Fruit fly (Drosophila melanogaster) whole organism, embryonic: ENCODE measurements around the gene lectin-37Da.

Experiments
- Blimp-1 ChIP-seq: fragments of 200-800 bp; sonication (Bioruptor generic); optimal IDR thresholded peaks from 3 replicates; lab custom pipeline; 2018; ENCODE audit warnings: missing biosample characterization, missing genetic modification characterization, mild to moderate bottlenecking, moderate library complexity, missing genetic modification reagents
- CG10462 ChIP-seq: fragments of 200-800 bp; sonication (Bioruptor generic); optimal IDR thresholded peaks from 2 replicates; lab custom pipeline; 2016; ENCODE audit warnings: missing biosample characterization, missing genetic modification characterization
- CG11247 ChIP-seq: fragments of 200-800 bp; sonication (Bioruptor generic); IDR thresholded peaks from 2 replicates; pipeline ENCODE4 v1.3.6; 2022; ENCODE audit warnings: missing biosample characterization, missing genetic modification characterization
- CG11695 ChIP-seq: fragments of 200-800 bp; sonication (Bioruptor generic); IDR thresholded peaks from 3 replicates; pipeline ENCODE4 v1.3.6; 2022; ENCODE audit warnings: missing biosample characterization, missing genetic modification characterization
- CG1233 ChIP-seq: fragments of 200-800 bp; sonication (Bioruptor generic); optimal IDR thresholded peaks from 4 replicates; lab custom pipeline; 2018; ENCODE audit warnings: missing biosample characterization, mild to moderate bottlenecking, missing genetic modification characterization
- CG12744 ChIP-seq: fragments of 200-800 bp; sonication (Bioruptor generic); optimal IDR thresholded peaks from 2 replicates; lab custom pipeline; 2016; ENCODE audit warnings: missing biosample characterization, missing genetic modification characterization
- CG14667 ChIP-seq: fragments of 200-800 bp; sonication (Bioruptor generic); IDR thresholded peaks from 2 replicates; pipeline ENCODE4 v1.3.6; 2022; ENCODE audit warnings: missing biosample characterization, missing genetic modification characterization
- CG14860 ChIP-seq: fragments of 200-800 bp; sonication (Bioruptor generic); IDR thresholded peaks from 3 replicates; pipeline ENCODE4 v1.3.6; 2022; ENCODE audit warnings: missing biosample characterization, missing genetic modification characterization; ENCODE audit not compliant: partially characterized antibody
- CG15073 ChIP-seq: fragments of 200-800 bp; sonication (Bioruptor generic); optimal IDR thresholded peaks from 2 replicates; lab custom pipeline; 2016; ENCODE audit warnings: missing biosample characterization, missing genetic modification characterization
- CG16813 ChIP-seq: fragments of 200-800 bp; sonication (Bioruptor generic); IDR thresholded peaks from 3 replicates; pipeline ENCODE4 v1.3.6; 2022; ENCODE audit warnings: missing biosample characterization, missing genetic modification characterization; ENCODE audit not compliant: partially characterized antibody
- CG18599 ChIP-seq: fragments of 200-800 bp; sonication (Bioruptor generic); optimal IDR thresholded peaks from 3 replicates; lab custom pipeline; 2017; ENCODE audit warnings: missing biosample characterization, missing genetic modification characterization, mild to moderate bottlenecking, moderate library complexity, missing genetic modification reagents
- CG2120 ChIP-seq: fragments of 200-800 bp; sonication (Bioruptor generic); optimal IDR thresholded peaks from 3 replicates; lab custom pipeline; 2016; ENCODE audit warnings: missing biosample characterization, missing genetic modification characterization
- CG2129 ChIP-seq: fragments of 200-800 bp; sonication (Bioruptor generic); IDR thresholded peaks from 2 replicates; pipeline ENCODE4 v1.3.6; 2022; ENCODE audit warnings: missing biosample characterization, missing genetic modification characterization; ENCODE audit not compliant: partially characterized antibody
- CG2712 ChIP-seq: fragments of 200-800 bp; optimal IDR thresholded peaks from 3 replicates; lab custom pipeline; 2019; ENCODE audit warnings: missing biosample characterization, mild to moderate bottlenecking, missing genetic modification characterization, moderate library complexity
- CG31365 ChIP-seq: fragments of 200-800 bp; sonication (Bioruptor generic); optimal IDR thresholded peaks from 2 replicates; lab custom pipeline; 2018; ENCODE audit warnings: missing biosample characterization, mild to moderate bottlenecking, missing genetic modification characterization
- CG3407 ChIP-seq: fragments of 200-800 bp; sonication (Bioruptor generic); optimal IDR thresholded peaks from 2 replicates; lab custom pipeline; 2018; ENCODE audit warnings: missing biosample characterization, mild to moderate bottlenecking, missing genetic modification characterization
- CG4404 ChIP-seq: fragments of 200-800 bp; sonication (Bioruptor generic); IDR thresholded peaks from 2 replicates; pipeline ENCODE4 v1.3.6; 2022; ENCODE audit warnings: missing biosample characterization, missing genetic modification characterization
- CG4424 ChIP-seq: fragments of 200-800 bp; sonication (Bioruptor generic); optimal IDR thresholded peaks from 3 replicates; lab custom pipeline; 2016; ENCODE audit warnings: missing biosample characterization, missing genetic modification characterization
- CG6254 ChIP-seq: fragments of 200-800 bp; sonication (Bioruptor generic); optimal IDR thresholded peaks from 3 replicates; lab custom pipeline; 2017; ENCODE audit warnings: mild to moderate bottlenecking, missing biosample characterization, missing genetic modification reagents, missing genetic modification characterization
- CG6765 ChIP-seq: fragments of 200-800 bp; sonication (Bioruptor generic); optimal IDR thresholded peaks from 3 replicates; lab custom pipeline; 2017; ENCODE audit warnings: missing biosample characterization, mild to moderate bottlenecking, missing genetic modification characterization
- CG7745 ChIP-seq: fragments of 200-800 bp; sonication (Bioruptor generic); optimal IDR thresholded peaks from 2 replicates; lab custom pipeline; 2018; ENCODE audit warnings: missing biosample characterization, mild to moderate bottlenecking, missing genetic modification characterization, moderate library complexity
- CG9817 ChIP-seq: fragments of 200-800 bp; sonication (Bioruptor generic); optimal IDR thresholded peaks from 2 replicates; lab custom pipeline; 2018; ENCODE audit warnings: missing biosample characterization, mild to moderate bottlenecking, missing genetic modification characterization, moderate library complexity
- CTCF ChIP-seq: fragments of 200-800 bp; sonication (Bioruptor generic); optimal IDR thresholded peaks from 2 replicates; lab custom pipeline; 2017; ENCODE audit warnings: missing biosample characterization, mild to moderate bottlenecking, missing genetic modification characterization, moderate library complexity
- D19A ChIP-seq: fragments of 200-800 bp; optimal IDR thresholded peaks from 3 replicates; lab custom pipeline; 2019; ENCODE audit warnings: missing biosample characterization, mild to moderate bottlenecking, missing genetic modification characterization, moderate library complexity
- Dip3 ChIP-seq: fragments of 200-800 bp; sonication (Bioruptor generic); optimal IDR thresholded peaks from 3 replicates; lab custom pipeline; 2016; ENCODE audit warnings: missing biosample characterization, missing genetic modification characterization
- Fer1 ChIP-seq: fragments of 200-800 bp; sonication (Bioruptor generic); optimal IDR thresholded peaks from 2 replicates; lab custom pipeline; 2017; ENCODE audit warnings: missing biosample characterization, mild to moderate bottlenecking, missing genetic modification characterization
- Hey ChIP-seq: fragments of 200-800 bp; sonication (Bioruptor generic); optimal IDR thresholded peaks from 3 replicates; lab custom pipeline; 2018; ENCODE audit warnings: missing biosample characterization, mild to moderate bottlenecking, missing genetic modification characterization
- HmgZ ChIP-seq: fragments of 200-800 bp; sonication (Bioruptor generic); optimal IDR thresholded peaks from 2 replicates; lab custom pipeline; 2018; ENCODE audit warnings: missing biosample characterization, mild to moderate bottlenecking, missing genetic modification characterization
- Hmx ChIP-seq: fragments of 200-800 bp; sonication (Bioruptor generic); optimal IDR thresholded peaks from 2 replicates; lab custom pipeline; 2016; ENCODE audit warnings: missing biosample characterization, missing genetic modification characterization
- Lhr ChIP-seq: fragments of 200-800 bp; sonication (Bioruptor generic); optimal IDR thresholded peaks from 3 replicates; lab custom pipeline; 2017; ENCODE audit warnings: mild to moderate bottlenecking, missing biosample characterization, missing genetic modification reagents, missing genetic modification characterization
- MBD-R2 ChIP-seq: fragments of 200-800 bp; sonication (Bioruptor generic); IDR thresholded peaks from 2 replicates; pipeline ENCODE4 v1.3.6; 2022; ENCODE audit warnings: missing biosample characterization, missing genetic modification characterization
- Med ChIP-seq: fragments of 200-800 bp; sonication (Bioruptor generic); peaks from one replicate; lab custom pipeline; 2016; ENCODE audit warnings: missing biosample characterization, missing genetic modification characterization, mild to moderate bottlenecking, inconsistent platforms, moderate library complexity
- Opbp ChIP-seq: fragments of 200-800 bp; sonication (Bioruptor generic); IDR thresholded peaks from 3 replicates; pipeline ENCODE4 v1.3.6; 2022; ENCODE audit warnings: missing biosample characterization, missing genetic modification characterization; ENCODE audit not compliant: partially characterized antibody
- Rx ChIP-seq: fragments of 200-800 bp; sonication (Bioruptor generic); IDR thresholded peaks from 2 replicates; pipeline ENCODE4 v1.3.6; 2022; ENCODE audit warnings: missing biosample characterization, missing genetic modification characterization
- aop ChIP-seq: fragments of 200-800 bp; sonication (Bioruptor generic); IDR thresholded peaks from 2 replicates; pipeline ENCODE4 v1.3.6; 2022; ENCODE audit warnings: missing biosample characterization, missing genetic modification characterization
- ase ChIP-seq: fragments of 200-800 bp; sonication (Bioruptor generic); IDR thresholded peaks from 3 replicates; pipeline ENCODE4 v1.3.6; 2022; ENCODE audit warnings: missing biosample characterization, missing genetic modification characterization
- bsh ChIP-seq, 2 experiments: fragments of 200-800 bp; sonication (Bioruptor generic); optimal IDR thresholded peaks; 2 replicates each; lab custom pipeline; 2017 to 2018; ENCODE audit warnings: mild to moderate bottlenecking in 2 of 2, missing biosample characterization in 2 of 2, missing genetic modification characterization in 2 of 2, moderate library complexity in 1 of 2
- btn ChIP-seq: fragments of 200-800 bp; sonication (Bioruptor generic); optimal IDR thresholded peaks from 2 replicates; lab custom pipeline; 2016; ENCODE audit warnings: missing biosample characterization, missing genetic modification characterization
- chm ChIP-seq: fragments of 200-800 bp; sonication (Bioruptor generic); IDR thresholded peaks from 2 replicates; pipeline ENCODE4 v1.3.6; 2022; ENCODE audit warnings: missing biosample characterization, missing genetic modification characterization
- dmrt99B ChIP-seq: fragments of 200-800 bp; sonication (Bioruptor generic); optimal IDR thresholded peaks from 2 replicates; lab custom pipeline; 2018; ENCODE audit warnings: missing biosample characterization, mild to moderate bottlenecking, missing genetic modification characterization, moderate library complexity
- emc ChIP-seq: fragments of 200-800 bp; sonication (Bioruptor generic); optimal IDR thresholded peaks from 2 replicates; lab custom pipeline; 2016; ENCODE audit warnings: missing biosample characterization, missing genetic modification characterization
- maf-S ChIP-seq: fragments of 200-800 bp; sonication (Bioruptor generic); optimal IDR thresholded peaks from 2 replicates; lab custom pipeline; 2016; ENCODE audit warnings: missing biosample characterization, missing genetic modification characterization
- nom ChIP-seq: fragments of 200-800 bp; sonication (Bioruptor generic); optimal IDR thresholded peaks from 2 replicates; lab custom pipeline; 2017; ENCODE audit warnings: missing biosample characterization, missing genetic modification characterization, mild to moderate bottlenecking, moderate library complexity, missing genetic modification reagents
- pnt ChIP-seq: fragments of 200-800 bp; sonication (Bioruptor generic); optimal IDR thresholded peaks from 3 replicates; lab custom pipeline; 2016; ENCODE audit warnings: missing biosample characterization, missing genetic modification characterization
- row ChIP-seq: fragments of 200-800 bp; sonication (Bioruptor generic); IDR thresholded peaks from 3 replicates; pipeline ENCODE4 v1.3.6; 2022; ENCODE audit warnings: missing biosample characterization, missing genetic modification characterization
- shn ChIP-seq: fragments of 200-800 bp; sonication (Bioruptor generic); optimal IDR thresholded peaks from 3 replicates; lab custom pipeline; 2016; ENCODE audit warnings: missing biosample characterization, missing genetic modification characterization
- sima ChIP-seq: fragments of 200-800 bp; sonication (Bioruptor generic); optimal IDR thresholded peaks from 2 replicates; lab custom pipeline; 2016; ENCODE audit warnings: missing biosample characterization, missing genetic modification characterization
- stc ChIP-seq: fragments of 200-800 bp; sonication (Bioruptor generic); IDR thresholded peaks from 2 replicates; pipeline ENCODE4 v1.3.6; 2022; ENCODE audit warnings: missing biosample characterization, missing genetic modification characterization
- tio ChIP-seq: fragments of 200-800 bp; sonication (Bioruptor generic); optimal IDR thresholded peaks from 2 replicates; lab custom pipeline; 2017; ENCODE audit warnings: missing biosample characterization, missing genetic modification characterization, inconsistent platforms
- toy ChIP-seq: fragments of 200-800 bp; sonication (Bioruptor generic); IDR thresholded peaks from 2 replicates; pipeline ENCODE4 v1.3.6; 2022; ENCODE audit warnings: missing biosample characterization, missing genetic modification characterization
- tup ChIP-seq: fragments of 200-800 bp; sonication (Bioruptor generic); optimal IDR thresholded peaks from 2 replicates; lab custom pipeline; 2016; ENCODE audit warnings: missing biosample characterization, mild to moderate bottlenecking, missing genetic modification characterization, moderate library complexity
- zen ChIP-seq: fragments of 200-800 bp; sonication (Bioruptor generic); optimal IDR thresholded peaks from 3 replicates; lab custom pipeline; 2018; ENCODE audit warnings: missing biosample characterization, mild to moderate bottlenecking, missing genetic modification characterization, moderate library complexity

Gene lectin-37Da

DNA sequence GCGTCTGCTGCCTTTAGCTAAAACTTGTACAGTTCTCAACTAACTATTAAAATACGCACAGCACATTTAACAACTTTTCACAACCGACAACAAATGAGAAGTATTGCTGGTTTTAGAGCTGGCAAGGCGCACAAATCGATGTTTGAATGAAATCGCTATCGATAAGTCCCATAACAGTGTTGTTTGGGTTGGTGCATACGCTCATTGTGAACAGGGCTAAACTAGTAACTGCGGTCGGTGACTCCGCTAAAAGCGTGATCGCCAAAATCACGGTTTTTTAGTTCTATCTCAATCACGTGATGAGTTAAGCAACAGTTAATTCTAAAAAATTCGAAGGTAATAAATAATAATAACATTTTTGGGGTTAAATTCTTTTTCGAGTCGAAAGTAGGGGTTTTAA is 35.3 kb downstream of the lectin-37Da start, which contains the start of gene Top2 (continued):
- TF ChIP-seq pnt (GFP tag; lab: Kevin White, UChicago) = no peak
- TF ChIP-seq dmrt99B (tag; lab: Kevin White, UChicago) = no peak
- TF ChIP-seq CG11695 (GFP tag; lab: Robert Waterston, UW) = no peak
- TF ChIP-seq CTCF (GFP tag; lab: Kevin White, UChicago) = peak; percentile 70
- no peak for TF ChIP-seq Fer1 (GFP tag; lab: Kevin White, UChicago)
- peak; percentile 94 for TF ChIP-seq Lhr (GFP tag; lab: Kevin White, UChicago)
- no peak for TF ChIP-seq CG3407 (GFP tag; lab: Kevin White, UChicago)
- TF ChIP-seq HmgZ = peak; percentile 84
- TF ChIP-seq Hmx (GFP tag; lab: Kevin White, UChicago) = no peak
- 0 out of 2 replicates have a peak, but pooled peaks have one; percentile 55 for TF ChIP-seq chm (GFP tag; lab: Robert Waterston, UW)
- no peak for TF ChIP-seq CG14667 (GFP tag; lab: Robert Waterston, UW)
- TF ChIP-seq CG4404 (GFP tag; lab: Robert Waterston, UW) = no peak
- peak; percentile 89 for TF ChIP-seq CG16813 (GFP tag; lab: Robert Waterston, UW)
- no peak for TF ChIP-seq btn (GFP tag; lab: Kevin White, UChicago)
- TF ChIP-seq Rx (GFP tag; lab: Robert Waterston, UW) = no peak
- TF ChIP-seq CG2120 (GFP tag; lab: Kevin White, UChicago) = peak; percentile 58
- peak; percentile 92 for TF ChIP-seq Med (GFP tag; lab: Kevin White, UChicago)
- no peak for TF ChIP-seq Blimp-1 (GFP tag; lab: Kevin White, UChicago)
- TF ChIP-seq Opbp (GFP tag; lab: Robert Waterston, UW) = peak; percentile 88
- no peak for TF ChIP-seq CG18599 (GFP tag; lab: Kevin White, UChicago)
- TF ChIP-seq CG2129 = peak; percentile 63
- TF ChIP-seq Dip3 (GFP tag; lab: Kevin White, UChicago) = peak; percentile 22
- no peak for TF ChIP-seq CG7745 (tag; lab: Kevin White, UChicago)
- TF ChIP-seq CG14860 (GFP tag; lab: Robert Waterston, UW) = peak; percentile 77
- no peak for TF ChIP-seq toy (GFP tag; lab: Robert Waterston, UW)
- no peak for TF ChIP-seq Hey (tag; lab: Kevin White, UChicago)
- TF ChIP-seq MBD-R2 (GFP tag; lab: Robert Waterston, UW) = peak; percentile 89
- no peak for TF ChIP-seq tup
- no peak for TF ChIP-seq stc
- TF ChIP-seq CG15073 = no peak
- TF ChIP-seq CG4424 = peak; percentile 23
- peak; percentile 89 for TF ChIP-seq CG2712 (tag; lab: Kevin White, UChicago)
- no peak for TF ChIP-seq sima
- no peak for TF ChIP-seq ase (GFP tag; lab: Robert Waterston, UW)
- no peak for TF ChIP-seq CG31365
- TF ChIP-seq D19A (tag; lab: Kevin White, UChicago) = peak; percentile 18
- TF ChIP-seq maf-S (GFP tag; lab: Kevin White, UChicago) = peak; percentile 64
- peak; percentile 81 for TF ChIP-seq row (GFP tag; lab: Robert Waterston, UW)
- peak; percentile 48 for TF ChIP-seq zen (tag; lab: Kevin White, UChicago)
- peak; percentile 30 for TF ChIP-seq CG9817 (tag; lab: Kevin White, UChicago)
- TF ChIP-seq CG11247 (GFP tag; lab: Robert Waterston, UW) = no peak
- TF ChIP-seq nom (GFP tag; lab: Kevin White, UChicago) = no peak
- no peak for TF ChIP-seq bsh (GFP tag; optimal IDR thresholded peaks at IDR 0.05; lab: Kevin White, UChicago)
- TF ChIP-seq shn (GFP tag; lab: Kevin White, UChicago) = peak; percentile 30
- TF ChIP-seq CG6765 (GFP tag; lab: Kevin White, UChicago) = no peak
- no peak for TF ChIP-seq aop (GFP tag; lab: Robert Waterston, UW)
- TF ChIP-seq CG1233 (GFP tag; lab: Kevin White, UChicago) = no peak
- no peak for TF ChIP-seq tio (GFP tag; lab: Kevin White, UChicago)
- TF ChIP-seq emc (GFP tag; lab: Kevin White, UChicago) = no peak
- TF ChIP-seq CG6254 = no peak
- no peak for TF ChIP-seq CG12744 (GFP tag; lab: Kevin White, UChicago)
- TF ChIP-seq CG10462 = peak; percentile 20
